Worm (Caenorhabditis elegans) whole organism, L3 larva: ENCODE measurements around the gene rtfo-1.

Source experiments
- R02D3.7 ChIP-seq: fragments of 150-350 bp; optimal IDR thresholded peaks from 2 replicates; lab custom pipeline; 2014; ENCODE audit warnings: missing biosample characterization, missing genetic modification characterization
- ZK546.5 ChIP-seq: sonication (generic microtip); optimal IDR thresholded peaks from 2 replicates; lab custom pipeline; 2017; ENCODE audit warnings: missing biosample characterization, missing genetic modification characterization
- aly-2 ChIP-seq: fragments of 150-350 bp; optimal IDR thresholded peaks from 2 replicates; lab custom pipeline; 2014; ENCODE audit warnings: missing biosample characterization, missing genetic modification characterization
- ama-1 ChIP-seq: fragments of 150-350 bp; optimal IDR thresholded peaks from 2 replicates; lab custom pipeline; 2018
- ceh-16 ChIP-seq: sonication (generic microtip); optimal IDR thresholded peaks from 2 replicates; lab custom pipeline; 2017; ENCODE audit warnings: missing biosample characterization, missing genetic modification characterization
- ceh-28 ChIP-seq: fragments of 150-350 bp; optimal IDR thresholded peaks from 2 replicates; lab custom pipeline; 2014; ENCODE audit warnings: missing biosample characterization, missing genetic modification reagents, missing genetic modification characterization
- ceh-82 ChIP-seq: fragments of 150-350 bp; optimal IDR thresholded peaks from 2 replicates; lab custom pipeline; 2014; ENCODE audit warnings: missing biosample characterization, missing genetic modification characterization
- ceh-9 ChIP-seq: sonication (generic microtip); optimal IDR thresholded peaks from 2 replicates; lab custom pipeline; 2018; ENCODE audit warnings: missing biosample characterization, missing genetic modification characterization
- daf-12 ChIP-seq: fragments of 150-350 bp; optimal IDR thresholded peaks from 2 replicates; lab custom pipeline; 2014; ENCODE audit warnings: missing biosample characterization, missing genetic modification reagents, missing genetic modification characterization
- egl-27 ChIP-seq: sonication (generic microtip); optimal IDR thresholded peaks from 4 replicates; lab custom pipeline; 2017; ENCODE audit warnings: missing biosample characterization, missing genetic modification reagents, missing genetic modification characterization
- egl-5 ChIP-seq: fragments of 150-350 bp; optimal IDR thresholded peaks from 2 replicates; lab custom pipeline; 2017; ENCODE audit warnings: missing biosample characterization, missing genetic modification reagents, missing genetic modification characterization, inconsistent platforms
- elt-1 ChIP-seq: fragments of 150-350 bp; optimal IDR thresholded peaks from 2 replicates; lab custom pipeline; 2014; ENCODE audit warnings: missing biosample characterization, missing genetic modification characterization
- elt-2 ChIP-seq: sonication (generic microtip); optimal IDR thresholded peaks from 2 replicates; lab custom pipeline; 2016; ENCODE audit warnings: missing genetic modification reagents, mild to moderate bottlenecking, missing genetic modification characterization, missing compliant biosample characterization
- elt-3 ChIP-seq, 3 experiments: fragments of 150-350 bp in 1 of 3; sonication (generic microtip) in 2 of 3; optimal IDR thresholded peaks; 2 replicates in 2 of 3; 4 replicates in 1 of 3; lab custom pipeline; 2014 to 2017; ENCODE audit warnings: missing biosample characterization in 3 of 3, missing genetic modification characterization in 3 of 3
- eor-1 ChIP-seq, 2 experiments: fragments of 150-350 bp; optimal IDR thresholded peaks; 2 replicates each; lab custom pipeline; 2014 to 2018; ENCODE audit warnings: missing biosample characterization in 2 of 2, missing genetic modification characterization in 2 of 2
- fkh-10 ChIP-seq: sonication (generic microtip); optimal IDR thresholded peaks from 2 replicates; lab custom pipeline; 2017; ENCODE audit warnings: missing biosample characterization, missing genetic modification reagents, missing genetic modification characterization
- fkh-2 ChIP-seq: fragments of 150-350 bp; optimal IDR thresholded peaks from 2 replicates; lab custom pipeline; 2014; ENCODE audit warnings: missing biosample characterization, missing genetic modification reagents, missing genetic modification characterization
- fos-1 ChIP-seq: fragments of 150-350 bp; optimal IDR thresholded peaks from 2 replicates; lab custom pipeline; 2014; ENCODE audit warnings: missing biosample characterization, missing genetic modification characterization
- hmg-11 ChIP-seq: sonication (generic microtip); optimal IDR thresholded peaks from 2 replicates; lab custom pipeline; 2016; ENCODE audit warnings: missing genetic modification characterization, missing compliant biosample characterization
- jun-1 ChIP-seq: fragments of 150-350 bp; optimal IDR thresholded peaks from 2 replicates; lab custom pipeline; 2014; ENCODE audit warnings: missing biosample characterization, missing genetic modification reagents, missing genetic modification characterization
- lin-15B ChIP-seq: fragments of 150-350 bp; optimal IDR thresholded peaks from 2 replicates; lab custom pipeline; 2014; ENCODE audit warnings: missing biosample characterization, missing genetic modification characterization
- lin-39 ChIP-seq: fragments of 150-350 bp; optimal IDR thresholded peaks from 2 replicates; lab custom pipeline; 2018; ENCODE audit warnings: missing biosample characterization, missing genetic modification reagents, missing genetic modification characterization
- lsy-12 ChIP-seq: sonication (generic microtip); optimal IDR thresholded peaks from 2 replicates; lab custom pipeline; 2016; ENCODE audit warnings: mild to moderate bottlenecking, missing genetic modification characterization, missing compliant biosample characterization
- mdl-1 ChIP-seq: fragments of 150-350 bp; optimal IDR thresholded peaks from 2 replicates; lab custom pipeline; 2014; ENCODE audit warnings: missing biosample characterization, missing genetic modification characterization
- mml-1 ChIP-seq: fragments of 150-350 bp; sonication (generic microtip); optimal IDR thresholded peaks from 3 replicates; lab custom pipeline; 2014; ENCODE audit warnings: missing biosample characterization, missing genetic modification characterization
- nfya-1 ChIP-seq: sonication (generic microtip); optimal IDR thresholded peaks from 2 replicates; lab custom pipeline; 2017; ENCODE audit warnings: missing genetic modification characterization, mild to moderate bottlenecking, missing compliant biosample characterization, antibody characterized with exemption, moderate library complexity; ENCODE audit not compliant: insufficient read depth
- nhr-11 ChIP-seq: fragments of 150-350 bp; optimal IDR thresholded peaks from 2 replicates; lab custom pipeline; 2014; ENCODE audit warnings: missing biosample characterization, missing genetic modification characterization
- nhr-12 ChIP-seq: fragments of 150-350 bp; optimal IDR thresholded peaks from 2 replicates; lab custom pipeline; 2014; ENCODE audit warnings: missing biosample characterization, missing genetic modification characterization
- nhr-23 ChIP-seq: fragments of 150-350 bp; optimal IDR thresholded peaks from 2 replicates; lab custom pipeline; 2014; ENCODE audit warnings: missing biosample characterization, missing genetic modification reagents, missing genetic modification characterization
- nhr-237 ChIP-seq: fragments of 150-350 bp; optimal IDR thresholded peaks from 2 replicates; lab custom pipeline; 2014; ENCODE audit warnings: missing biosample characterization, missing genetic modification characterization
- nhr-25 ChIP-seq: sonication (generic microtip); optimal IDR thresholded peaks from 2 replicates; lab custom pipeline; 2017; ENCODE audit warnings: missing biosample characterization, missing genetic modification characterization
- nhr-28 ChIP-seq: fragments of 150-350 bp; optimal IDR thresholded peaks from 2 replicates; lab custom pipeline; 2014; ENCODE audit warnings: missing biosample characterization, missing genetic modification characterization
- nhr-43 ChIP-seq: sonication (generic microtip); optimal IDR thresholded peaks from 2 replicates; lab custom pipeline; 2016; ENCODE audit warnings: mild to moderate bottlenecking, missing genetic modification characterization, missing compliant biosample characterization; ENCODE audit not compliant: poor library complexity, severe bottlenecking
- nhr-67 ChIP-seq: fragments of 150-350 bp; optimal IDR thresholded peaks from 2 replicates; lab custom pipeline; 2014; ENCODE audit warnings: missing biosample characterization, missing genetic modification characterization
- nhr-76 ChIP-seq: fragments of 150-350 bp; sonication (generic microtip); optimal IDR thresholded peaks from 5 replicates; lab custom pipeline; 2014; ENCODE audit warnings: missing biosample characterization, missing genetic modification characterization
- nhr-77 ChIP-seq: fragments of 150-350 bp; optimal IDR thresholded peaks from 2 replicates; lab custom pipeline; 2014; ENCODE audit warnings: missing biosample characterization, missing genetic modification characterization
- pha-4 ChIP-seq: fragments of 150-350 bp; optimal IDR thresholded peaks from 2 replicates; lab custom pipeline; 2014; ENCODE audit warnings: missing biosample characterization, missing genetic modification reagents, missing genetic modification characterization
- pqm-1 ChIP-seq: fragments of 150-350 bp; optimal IDR thresholded peaks from 2 replicates; lab custom pipeline; 2017; ENCODE audit warnings: missing biosample characterization, missing genetic modification characterization, inconsistent platforms
- sea-2 ChIP-seq: fragments of 150-350 bp; sonication (generic microtip); optimal IDR thresholded peaks from 4 replicates; lab custom pipeline; 2014; ENCODE audit warnings: missing biosample characterization, missing genetic modification reagents, missing genetic modification characterization
- skn-1 ChIP-seq: fragments of 150-350 bp; optimal IDR thresholded peaks from 2 replicates; lab custom pipeline; 2014; ENCODE audit warnings: missing biosample characterization, missing genetic modification characterization
- snpc-4 ChIP-seq: fragments of 150-350 bp; optimal IDR thresholded peaks from 2 replicates; lab custom pipeline; 2014; ENCODE audit warnings: missing biosample characterization, missing genetic modification characterization
- tbx-2 ChIP-seq: sonication (generic microtip); optimal IDR thresholded peaks from 2 replicates; lab custom pipeline; 2016; ENCODE audit warnings: mild to moderate bottlenecking, missing genetic modification characterization, missing compliant biosample characterization
- unc-39 ChIP-seq: sonication (generic microtip); optimal IDR thresholded peaks from 4 replicates; lab custom pipeline; 2017; ENCODE audit warnings: missing biosample characterization, missing genetic modification characterization
- unc-62 ChIP-seq: fragments of 150-350 bp; sonication (generic microtip); optimal IDR thresholded peaks from 4 replicates; lab custom pipeline; 2014; ENCODE audit warnings: missing biosample characterization, missing genetic modification reagents, missing genetic modification characterization
- zag-1 ChIP-seq: fragments of 150-350 bp; optimal IDR thresholded peaks from 2 replicates; lab custom pipeline; 2014; ENCODE audit warnings: missing biosample characterization, missing genetic modification characterization
- ztf-11 ChIP-seq: fragments of 150-350 bp; optimal IDR thresholded peaks from 2 replicates; lab custom pipeline; 2014; ENCODE audit warnings: missing biosample characterization, missing genetic modification characterization
- ztf-4 ChIP-seq: fragments of 150-350 bp; optimal IDR thresholded peaks from 2 replicates; lab custom pipeline; 2014; ENCODE audit warnings: missing biosample characterization, missing genetic modification characterization

Gene rtfo-1

DNA sequence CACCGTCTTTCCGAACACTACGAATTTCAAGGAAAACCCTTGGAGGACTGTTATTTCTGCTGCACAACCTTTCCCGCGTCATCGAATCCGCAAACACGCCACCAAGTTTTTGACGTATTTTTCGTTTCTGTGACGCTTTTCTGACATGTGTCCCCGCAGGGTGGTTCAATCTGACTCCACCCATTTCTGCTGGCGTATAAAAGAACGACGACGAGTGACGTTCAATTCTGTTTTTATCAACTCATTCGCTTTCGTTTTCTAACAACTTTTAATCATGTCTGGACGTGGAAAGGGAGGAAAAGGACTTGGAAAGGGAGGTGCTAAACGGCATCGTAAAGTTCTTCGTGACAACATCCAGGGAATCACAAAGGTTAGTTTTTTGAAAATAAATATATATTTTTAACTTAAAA lies 35.6 kb downstream of the rtfo-1 start, which contains the start of gene his-37 (continued):
- peak; percentile 97 for TF ChIP-seq tbx-2
- TF ChIP-seq zag-1: peak; percentile 86
- TF ChIP-seq nhr-76 (tag; lab: Kevin White, UChicago): peak; percentile 92
- TF ChIP-seq ceh-28 (tag; lab: Kevin White, UChicago): peak; percentile 92
- no peak for TF ChIP-seq daf-12 (tag; lab: Kevin White, UChicago)
- TF ChIP-seq unc-39: no peak
- TF ChIP-seq, all 47 proteins: peak for 40

DNA sequence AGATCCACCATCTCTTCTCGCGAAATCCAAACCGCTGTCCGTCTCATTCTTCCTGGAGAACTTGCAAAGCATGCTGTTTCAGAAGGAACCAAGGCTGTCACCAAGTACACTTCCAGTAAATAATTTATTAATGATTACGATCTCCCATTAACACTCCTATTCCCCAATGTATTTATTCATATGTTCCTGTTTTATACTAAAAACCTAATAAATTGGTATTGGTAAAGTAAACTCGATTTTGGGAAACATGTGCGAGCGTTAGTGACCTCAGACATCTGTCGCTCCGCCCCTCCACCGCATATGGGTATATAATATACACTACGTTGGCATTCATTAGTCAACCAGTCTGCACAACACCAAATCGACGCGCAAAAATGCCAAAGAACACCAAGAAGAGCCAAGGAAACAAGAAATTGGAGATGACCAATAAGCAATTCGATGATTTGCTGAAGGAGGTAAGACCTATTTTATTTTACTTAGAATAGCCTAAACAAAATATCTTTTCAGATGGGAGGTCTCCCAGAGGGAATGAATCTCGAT lies 36.3 kb downstream of the rtfo-1 start, which contains the start of gene C50F4.6:
C50F4.6 (plus strand) TSS at position 51 of the 540 bp plus-strand sequence.
- peak; percentile 48 for TF ChIP-seq ama-1 (lab: Kevin White, UChicago)
- TF ChIP-seq skn-1: no peak
- TF ChIP-seq, all 47 proteins: peak for 1

DNA sequence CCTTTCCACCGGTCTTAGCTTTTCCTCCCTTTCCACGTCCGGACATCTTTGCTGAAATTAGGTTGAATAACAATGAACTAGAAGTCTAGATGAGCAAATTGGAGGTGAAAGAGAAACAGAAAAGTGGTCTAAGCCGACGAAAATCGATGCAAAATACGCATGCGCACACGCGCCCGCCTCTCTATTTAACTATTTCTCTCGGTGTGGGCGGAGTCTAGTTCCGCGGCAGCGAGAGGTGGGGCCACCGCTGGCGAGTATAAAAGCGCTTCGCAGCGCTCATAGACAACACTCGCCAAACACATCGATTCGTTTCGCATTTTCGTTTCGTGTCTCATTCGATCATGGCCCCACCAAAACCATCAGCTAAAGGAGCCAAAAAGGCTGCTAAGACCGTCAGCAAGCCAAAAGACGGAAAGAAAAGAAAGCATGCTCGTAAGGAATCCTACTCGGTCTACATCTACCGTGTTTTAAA lies 37.2 kb downstream of the rtfo-1 start, which contains the start of the genes his-35 and his-41:
his-35 (minus strand) TSS at position 51 of the 472 bp plus-strand sequence.
his-41 (plus strand) TSS at position 299 of the 472 bp plus-strand sequence.
- TF ChIP-seq egl-27 (tag; lab: Kevin White, UChicago): no peak
- TF ChIP-seq mml-1: no peak
- TF ChIP-seq skn-1: no peak
- peak; percentile 16 for TF ChIP-seq tbx-2
- TF ChIP-seq ztf-4 (tag; lab: Kevin White, UChicago): no peak
- no peak for TF ChIP-seq nhr-23 (tag; lab: Kevin White, UChicago)
- peak; percentile 77 for TF ChIP-seq nhr-25 (tag; lab: Kevin White, UChicago)
- peak; percentile 37 for TF ChIP-seq lin-15B (tag; lab: Kevin White, UChicago)
- TF ChIP-seq unc-62 (GFP tag; lab: Kevin White, UChicago): no peak
- TF ChIP-seq pha-4 (tag; lab: Kevin White, UChicago): peak; percentile 34
- no peak for TF ChIP-seq elt-1 (tag; lab: Kevin White, UChicago)
- TF ChIP-seq snpc-4 (tag; lab: Kevin White, UChicago): peak; percentile 24
- peak; percentile 3 for TF ChIP-seq lsy-12
- peak; percentile 7 for TF ChIP-seq ceh-28 (tag; lab: Kevin White, UChicago)
- TF ChIP-seq elt-3 (tag; optimal IDR thresholded peaks at IDR 0.05; lab: Kevin White, UChicago): no peak
- TF ChIP-seq nhr-28 (tag; lab: Kevin White, UChicago): no peak
- peak; percentile 15 for TF ChIP-seq nhr-43 (tag; lab: Kevin White, UChicago)
- TF ChIP-seq sea-2 (GFP tag; lab: Kevin White, UChicago): no peak
- no peak for TF ChIP-seq nhr-76 (tag; lab: Kevin White, UChicago)
- no peak for TF ChIP-seq mdl-1
- no peak for TF ChIP-seq fkh-10 (GFP tag; lab: Kevin White, UChicago)
- TF ChIP-seq eor-1 (tag; optimal IDR thresholded peaks at IDR 0.05; lab: Kevin White, UChicago): no peak
- TF ChIP-seq daf-12 (tag; lab: Kevin White, UChicago): no peak
- no peak for TF ChIP-seq egl-5
- peak; percentile 41 for TF ChIP-seq jun-1 (tag; lab: Kevin White, UChicago)
- TF ChIP-seq pqm-1 (tag; lab: Kevin White, UChicago): no peak
- TF ChIP-seq ZK546.5 (tag; lab: Kevin White, UChicago): no peak
- no peak for TF ChIP-seq ztf-11 (tag; lab: Kevin White, UChicago)
- no peak for TF ChIP-seq nhr-237 (tag; lab: Kevin White, UChicago)
- no peak for TF ChIP-seq ceh-82
- TF ChIP-seq aly-2 (tag; lab: Kevin White, UChicago): no peak
- TF ChIP-seq nhr-11: no peak
- no peak for TF ChIP-seq nhr-77
- TF ChIP-seq lin-39 (tag; lab: Kevin White, UChicago): peak; percentile 57
- no peak for TF ChIP-seq hmg-11
- no peak for TF ChIP-seq zag-1
- no peak for TF ChIP-seq unc-39
- TF ChIP-seq fkh-2: no peak
- no peak for TF ChIP-seq ceh-9 (tag; lab: Kevin White, UChicago)
- TF ChIP-seq nhr-67 (tag; lab: Kevin White, UChicago): no peak
- peak; percentile 85 for TF ChIP-seq ama-1 (lab: Kevin White, UChicago)
- TF ChIP-seq fos-1 (tag; lab: Kevin White, UChicago): no peak
- no peak for TF ChIP-seq elt-2 (tag; lab: Kevin White, UChicago)
- TF ChIP-seq nfya-1 (tag; lab: Kevin White, UChicago): peak; percentile 69
- TF ChIP-seq nhr-12: no peak
- TF ChIP-seq R02D3.7 (tag; lab: Kevin White, UChicago): no peak
- no peak for TF ChIP-seq ceh-16 (tag; lab: Kevin White, UChicago)
